Fruit fly (Drosophila melanogaster): ENCODE results near the gene CG6865.

dm6 chr3L:18825993-18826392 lies 37.5 kb upstream of the CG6865 start:
- no peak for TF ChIP-seq CG10267 (tag; optimal IDR thresholded peaks at IDR 0.05)
- TF ChIP-seq CG15601 (tag; optimal IDR thresholded peaks at IDR 0.05) = no peak
